Fruit fly (Drosophila melanogaster) whole organism, embryonic: ENCODE results near the gene HINT1.

Source experiments
- Awh ChIP-seq: fragments of 200-800 bp; sonication (Bioruptor generic); IDR thresholded peaks from 2 replicates; pipeline ENCODE4, ENCODE4 v1.3.6; 2022; ENCODE audit warnings: missing biosample characterization, missing genetic modification characterization
- CG10366 ChIP-seq: fragments of 200-800 bp; sonication (Bioruptor generic); IDR thresholded peaks from 2 replicates; pipeline ENCODE4 v1.3.6; 2022; ENCODE audit warnings: missing biosample characterization, missing genetic modification characterization
- CG11504 ChIP-seq: fragments of 200-800 bp; sonication (Bioruptor generic); optimal IDR thresholded peaks from 3 replicates; lab custom pipeline; 2019; ENCODE audit warnings: missing biosample characterization, mild to moderate bottlenecking, missing genetic modification characterization, moderate library complexity
- CG12942 ChIP-seq: fragments of 200-800 bp; sonication (Bioruptor generic); optimal IDR thresholded peaks from 3 replicates; lab custom pipeline; 2016; ENCODE audit warnings: missing biosample characterization, missing genetic modification characterization
- CG18599 ChIP-seq: fragments of 200-800 bp; sonication (Bioruptor generic); optimal IDR thresholded peaks from 3 replicates; lab custom pipeline; 2017; ENCODE audit warnings: missing biosample characterization, missing genetic modification characterization, mild to moderate bottlenecking, moderate library complexity, missing genetic modification reagents
- CG32532 ChIP-seq: fragments of 200-800 bp; sonication (Bioruptor generic); IDR thresholded peaks from 2 replicates; pipeline ENCODE4 v1.3.6; 2022; ENCODE audit warnings: missing biosample characterization, missing genetic modification characterization
- CG32772 ChIP-seq: fragments of 200-800 bp; sonication (Bioruptor generic); IDR thresholded peaks from 2 replicates; pipeline ENCODE4 v1.3.6; 2022; ENCODE audit warnings: missing biosample characterization, missing genetic modification characterization
- CG3281 ChIP-seq: fragments of 200-800 bp; sonication (Bioruptor generic); optimal IDR thresholded peaks from 3 replicates; lab custom pipeline; 2017; ENCODE audit warnings: missing biosample characterization, mild to moderate bottlenecking, missing genetic modification characterization
- CG3847 ChIP-seq: fragments of 200-800 bp; sonication (Bioruptor generic); IDR thresholded peaks from 2 replicates; pipeline ENCODE4 v1.3.6; 2022; ENCODE audit warnings: missing biosample characterization, missing genetic modification characterization
- CG6791 ChIP-seq: fragments of 200-800 bp; sonication (Bioruptor generic); IDR thresholded peaks from 3 replicates; pipeline ENCODE4 v1.3.6; 2022; ENCODE audit warnings: missing biosample characterization, missing genetic modification characterization; ENCODE audit not compliant: partially characterized antibody
- CG7556 ChIP-seq: fragments of 200-800 bp; sonication (Bioruptor generic); optimal IDR thresholded peaks from 2 replicates; lab custom pipeline; 2017; ENCODE audit warnings: missing biosample characterization, mild to moderate bottlenecking, missing genetic modification characterization
- CG8290 ChIP-seq, 3 experiments: fragments of 200-800 bp; sonication (Bioruptor generic); optimal IDR thresholded peaks; 2 replicates each; lab custom pipeline; 2016 to 2019; ENCODE audit warnings: missing biosample characterization in 3 of 3, missing genetic modification characterization in 3 of 3, mild to moderate bottlenecking in 2 of 3, moderate library complexity in 1 of 3
- CG8359 ChIP-seq: fragments of 200-800 bp; sonication (Bioruptor generic); optimal IDR thresholded peaks from 2 replicates; lab custom pipeline; 2017; ENCODE audit warnings: missing biosample characterization, mild to moderate bottlenecking, missing genetic modification characterization, borderline replicate concordance
- CG8388 ChIP-seq: fragments of 200-800 bp; sonication (Bioruptor generic); optimal IDR thresholded peaks from 2 replicates; lab custom pipeline; 2019; ENCODE audit warnings: missing biosample characterization, mild to moderate bottlenecking, missing genetic modification characterization, moderate library complexity
- CG8944 ChIP-seq: fragments of 200-800 bp; sonication (Bioruptor generic); optimal IDR thresholded peaks from 3 replicates; lab custom pipeline; 2016; ENCODE audit warnings: missing biosample characterization, missing genetic modification characterization
- CG9609 ChIP-seq: fragments of 200-800 bp; sonication (Bioruptor generic); optimal IDR thresholded peaks from 3 replicates; lab custom pipeline; 2016; ENCODE audit warnings: missing biosample characterization, missing genetic modification characterization
- CG9932 ChIP-seq: fragments of 200-800 bp; sonication (Bioruptor generic); IDR thresholded peaks from 2 replicates; pipeline ENCODE4 v1.3.6; 2022; ENCODE audit warnings: missing biosample characterization, missing genetic modification characterization
- CoRest ChIP-seq: fragments of 200-800 bp; sonication (Bioruptor generic); optimal IDR thresholded peaks from 3 replicates; lab custom pipeline; 2018; ENCODE audit warnings: missing biosample characterization, mild to moderate bottlenecking, missing genetic modification characterization, moderate library complexity
- Dip3 ChIP-seq: fragments of 200-800 bp; sonication (Bioruptor generic); optimal IDR thresholded peaks from 3 replicates; lab custom pipeline; 2016; ENCODE audit warnings: missing biosample characterization, missing genetic modification characterization
- E2f2 ChIP-seq: fragments of 200-800 bp; sonication (Bioruptor generic); IDR thresholded peaks from 2 replicates; pipeline ENCODE4 v1.3.6; 2022; ENCODE audit warnings: missing biosample characterization, missing genetic modification characterization
- Elba2 ChIP-seq: fragments of 200-800 bp; sonication (Bioruptor generic); optimal IDR thresholded peaks from 3 replicates; lab custom pipeline; 2016; ENCODE audit warnings: missing biosample characterization, missing genetic modification characterization
- Gug ChIP-seq: fragments of 200-800 bp; sonication (Bioruptor generic); IDR thresholded peaks from 4 replicates; pipeline ENCODE4 v1.3.6; 2022; ENCODE audit warnings: missing biosample characterization, missing genetic modification characterization
- HLH3B ChIP-seq: fragments of 200-800 bp; sonication (Bioruptor generic); IDR thresholded peaks from 2 replicates; pipeline ENCODE4 v1.3.6; 2022; ENCODE audit warnings: missing biosample characterization, missing genetic modification characterization
- Hsf ChIP-seq: fragments of 200-800 bp; sonication (Bioruptor generic); optimal IDR thresholded peaks from 3 replicates; lab custom pipeline; 2016; ENCODE audit warnings: missing biosample characterization, missing genetic modification characterization
- Med ChIP-seq: fragments of 200-800 bp; sonication (Bioruptor generic); peaks from one replicate; lab custom pipeline; 2016; ENCODE audit warnings: missing biosample characterization, missing genetic modification characterization, mild to moderate bottlenecking, inconsistent platforms, moderate library complexity
- Meics ChIP-seq: fragments of 200-800 bp; sonication (Bioruptor generic); optimal IDR thresholded peaks from 2 replicates; lab custom pipeline; 2017; ENCODE audit warnings: missing biosample characterization, mild to moderate bottlenecking, missing genetic modification characterization
- Mrtf ChIP-seq: fragments of 200-800 bp; sonication (Bioruptor generic); IDR thresholded peaks from 3 replicates; pipeline ENCODE4 v1.3.6; 2022; ENCODE audit warnings: missing biosample characterization, missing genetic modification characterization
- NK7.1 ChIP-seq: fragments of 200-800 bp; sonication (Bioruptor generic); optimal IDR thresholded peaks from 3 replicates; lab custom pipeline; 2016; ENCODE audit warnings: missing biosample characterization, missing genetic modification characterization
- Oli ChIP-seq: fragments of 200-800 bp; sonication (Bioruptor generic); optimal IDR thresholded peaks from 2 replicates; lab custom pipeline; 2018; ENCODE audit warnings: missing biosample characterization, mild to moderate bottlenecking, missing genetic modification characterization, moderate library complexity
- Poxn ChIP-seq: fragments of 200-800 bp; sonication (Bioruptor generic); IDR thresholded peaks from 2 replicates; pipeline ENCODE4 v1.3.6; 2022; ENCODE audit warnings: missing biosample characterization, missing genetic modification characterization
- Rfx ChIP-seq: fragments of 200-800 bp; sonication (Bioruptor generic); IDR thresholded peaks from 2 replicates; pipeline ENCODE4 v1.3.6; 2022; ENCODE audit warnings: missing biosample characterization, missing genetic modification characterization
- Sry-δ ChIP-seq: fragments of 200-800 bp; sonication (Bioruptor generic); optimal IDR thresholded peaks from 2 replicates; lab custom pipeline; 2016; ENCODE audit warnings: missing biosample characterization, missing genetic modification characterization
- btn ChIP-seq: fragments of 200-800 bp; sonication (Bioruptor generic); optimal IDR thresholded peaks from 2 replicates; lab custom pipeline; 2016; ENCODE audit warnings: missing biosample characterization, missing genetic modification characterization
- ci ChIP-seq: fragments of 200-800 bp; sonication (Bioruptor generic); IDR thresholded peaks from 3 replicates; pipeline ENCODE4 v1.3.6; 2022; ENCODE audit warnings: missing biosample characterization, missing genetic modification characterization
- gem ChIP-seq: fragments of 200-800 bp; sonication (Bioruptor generic); optimal IDR thresholded peaks from 2 replicates; lab custom pipeline; 2019; ENCODE audit warnings: missing biosample characterization, mild to moderate bottlenecking, missing genetic modification characterization, moderate library complexity
- gsb ChIP-seq: fragments of 200-800 bp; sonication (Bioruptor generic); IDR thresholded peaks from 2 replicates; pipeline ENCODE4 v1.3.6; 2022; ENCODE audit warnings: missing biosample characterization, missing genetic modification characterization
- knrl ChIP-seq: fragments of 200-800 bp; sonication (Bioruptor generic); IDR thresholded peaks from 3 replicates; pipeline ENCODE4 v1.3.6; 2022; ENCODE audit warnings: missing biosample characterization, missing genetic modification characterization; ENCODE audit not compliant: partially characterized antibody
- lab ChIP-seq: fragments of 200-800 bp; sonication (Bioruptor generic); optimal IDR thresholded peaks from 3 replicates; lab custom pipeline; 2017; ENCODE audit warnings: missing biosample characterization, missing genetic modification characterization, mild to moderate bottlenecking, moderate library complexity, missing genetic modification reagents
- lov ChIP-seq, 2 experiments: fragments of 200-800 bp in 1 of 2; fragments of >200 bp in 1 of 2; sonication (Bioruptor generic) in 1 of 2; IDR thresholded peaks in 1 of 2; optimal IDR thresholded peaks in 1 of 2; 2 replicates in 1 of 2; 3 replicates in 1 of 2; pipeline versions ENCODE4 v1.3.6 to Lab custom; 2017 to 2022; ENCODE audit warnings: missing biosample characterization in 1 of 2, missing genetic modification characterization in 1 of 2
- prd ChIP-seq, 3 experiments: fragments of >200 bp in 2 of 3; fragments of 200-800 bp in 1 of 3; sonication (Bioruptor generic) in 1 of 3; optimal IDR thresholded peaks in 2 of 3; IDR thresholded peaks in 1 of 3; 2 replicates in 2 of 3; 3 replicates in 1 of 3; pipeline versions ENCODE4 v1.3.6 to Lab custom; 2017 to 2022; ENCODE audit warnings: missing biosample characterization in 1 of 3, missing genetic modification characterization in 1 of 3
- pzg ChIP-seq: fragments of 200-800 bp; sonication (Bioruptor generic); optimal IDR thresholded peaks from 3 replicates; lab custom pipeline; 2018; ENCODE audit warnings: missing biosample characterization, mild to moderate bottlenecking, missing genetic modification characterization, moderate library complexity
- repo ChIP-seq: fragments of 200-800 bp; sonication (Bioruptor generic); optimal IDR thresholded peaks from 2 replicates; lab custom pipeline; 2016; ENCODE audit warnings: missing biosample characterization, missing genetic modification characterization
- run ChIP-seq: fragments of 200-800 bp; sonication (Bioruptor generic); optimal IDR thresholded peaks from 3 replicates; lab custom pipeline; 2018; ENCODE audit warnings: missing biosample characterization, mild to moderate bottlenecking, missing genetic modification characterization
- scrt ChIP-seq: fragments of 200-800 bp; sonication (Bioruptor generic); optimal IDR thresholded peaks from 2 replicates; lab custom pipeline; 2018; ENCODE audit warnings: missing biosample characterization, mild to moderate bottlenecking, missing genetic modification characterization, moderate library complexity
- sens ChIP-seq: fragments of 200-800 bp; sonication (Bioruptor generic); peaks from one replicate; lab custom pipeline; 2016; ENCODE audit warnings: missing biosample characterization, missing genetic modification characterization
- sens-2 ChIP-seq: fragments of 200-800 bp; sonication (Bioruptor generic); IDR thresholded peaks from 2 replicates; pipeline ENCODE4 v1.3.6; 2022; ENCODE audit warnings: missing biosample characterization, missing genetic modification characterization
- slou ChIP-seq: fragments of 200-800 bp; sonication (Bioruptor generic); optimal IDR thresholded peaks from 3 replicates; lab custom pipeline; 2016; ENCODE audit warnings: missing biosample characterization, missing genetic modification characterization
- ssp ChIP-seq: fragments of 200-800 bp; sonication (Bioruptor generic); IDR thresholded peaks from 2 replicates; pipeline ENCODE4 v1.3.6; 2022; ENCODE audit warnings: missing biosample characterization, missing genetic modification characterization
- tup ChIP-seq: fragments of 200-800 bp; sonication (Bioruptor generic); optimal IDR thresholded peaks from 2 replicates; lab custom pipeline; 2016; ENCODE audit warnings: missing biosample characterization, mild to moderate bottlenecking, missing genetic modification characterization, moderate library complexity

The HINT1 gene

dm6 chr2L:2720368-2720767, 49.6 kb upstream of the HINT1 start (continued):
- TF ChIP-seq CG8290 (GFP tag; optimal IDR thresholded peaks at IDR 0.05; lab: Kevin White, UChicago) (no peak), CG8290 (tag; optimal IDR thresholded peaks at IDR 0.05; lab: Kevin White, UChicago) (peak in 1 of 2 experiments; percentile 1), gsb (GFP tag; lab: Robert Waterston, UW) (no peak), Sry-δ (GFP tag; lab: Kevin White, UChicago) (no peak), CG7556 (GFP tag; lab: Kevin White, UChicago) (peak; percentile 52), prd (optimal IDR thresholded peaks at IDR 0.05; lab: Kevin White, UChicago) (no peak), prd (GFP tag; IDR thresholded peaks at IDR 0.05; lab: Robert Waterston, UW) (peak; percentile 26; the same call in 1 of the 3 replicates), Hsf (GFP tag; lab: Kevin White, UChicago) (no peak), scrt (no peak), ci (GFP tag; lab: Robert Waterston, UW) (peak; percentile 39; the same call in 1 of the 3 replicates), HLH3B (GFP tag; lab: Robert Waterston, UW) (0 out of 2 replicates have a peak, but pooled peaks have one; percentile 5), E2f2 (GFP tag; lab: Robert Waterston, UW) (0 out of 2 replicates have a peak, but pooled peaks have one; percentile 9), Elba2 (GFP tag; lab: Kevin White, UChicago) (no peak), tup (GFP tag; lab: Kevin White, UChicago) (no peak), CG8359 (no peak), Med (GFP tag; lab: Kevin White, UChicago) (peak; percentile 63), CG6791 (GFP tag; lab: Robert Waterston, UW) (no peak), Gug (GFP tag; lab: Robert Waterston, UW) (0 out of 4 replicates have a peak, but pooled peaks have one; percentile 5), Oli (peak; percentile 6), CG11504 (tag; lab: Kevin White, UChicago) (peak; percentile 50), ssp (GFP tag; lab: Robert Waterston, UW) (0 out of 2 replicates have a peak, but pooled peaks have one; percentile 9), slou (GFP tag; lab: Kevin White, UChicago) (no peak), Mrtf (GFP tag; lab: Robert Waterston, UW) (0 out of 3 replicates have a peak, but pooled peaks have one; percentile 38), Rfx (GFP tag; lab: Robert Waterston, UW) (peak; percentile 40; the same call in 1 of the 2 replicates), CG18599 (GFP tag; lab: Kevin White, UChicago) (peak; percentile 60), CG12942 (GFP tag; lab: Kevin White, UChicago) (no peak), sens (GFP tag; lab: Kevin White, UChicago) (peak; percentile 69), lab (peak; percentile 51), lov (optimal IDR thresholded peaks at IDR 0.05; lab: Kevin White, UChicago) (no peak), lov (GFP tag; IDR thresholded peaks at IDR 0.05; lab: Robert Waterston, UW) (no peak), Poxn (GFP tag; lab: Robert Waterston, UW) (no peak), CG32772 (GFP tag; lab: Robert Waterston, UW) (peak; percentile 5; the same call in 1 of the 2 replicates), sens-2 (no peak), CoRest (tag; lab: Kevin White, UChicago) (peak; percentile 10), NK7.1 (GFP tag; lab: Kevin White, UChicago) (no peak), Dip3 (GFP tag; lab: Kevin White, UChicago) (peak; percentile 18), CG9932 (GFP tag; lab: Robert Waterston, UW) (peak; percentile 45), CG3847 (GFP tag; lab: Robert Waterston, UW) (0 out of 2 replicates have a peak, but pooled peaks have one; percentile 4), CG32532 (GFP tag; lab: Robert Waterston, UW) (peak; percentile 44; the same call in 1 of the 2 replicates), run (tag; lab: Kevin White, UChicago) (no peak), CG10366 (0 out of 2 replicates have a peak, but pooled peaks have one; percentile 14), Awh (GFP tag; lab: Robert Waterston, UW) (no peak), pzg (GFP tag; lab: Kevin White, UChicago) (no peak), CG3281 (GFP tag; lab: Kevin White, UChicago) (peak; percentile 8), gem (peak; percentile 52), CG9609 (GFP tag; lab: Kevin White, UChicago) (peak; percentile 8), btn (GFP tag; lab: Kevin White, UChicago) (no peak), CG8944 (GFP tag; lab: Kevin White, UChicago) (peak; percentile 14), knrl (GFP tag; lab: Robert Waterston, UW) (no peak), Meics (GFP tag; lab: Kevin White, UChicago) (peak; percentile 35), repo (GFP tag; lab: Kevin White, UChicago) (no peak), CG8388 (GFP tag; lab: Kevin White, UChicago) (no peak)
